Fruit fly (Drosophila melanogaster) whole organism, adult: ENCODE results near the gene CG1722.

Experiments used
- CG11617 ChIP-seq: fragments of 200-800 bp; sonication (Bioruptor generic); optimal IDR thresholded peaks from 2 replicates; lab custom pipeline; 2017; ENCODE audit warnings: mild to moderate bottlenecking, missing biosample characterization, missing genetic modification reagents, missing genetic modification characterization
- CG12768 ChIP-seq: fragments of 200-800 bp; sonication (Bioruptor generic); optimal IDR thresholded peaks from 2 replicates; lab custom pipeline; 2017; ENCODE audit warnings: missing biosample characterization, missing genetic modification characterization, mild to moderate bottlenecking, moderate library complexity, missing genetic modification reagents
- CG1620 ChIP-seq: fragments of 200-800 bp; sonication (Bioruptor generic); optimal IDR thresholded peaks from 2 replicates; lab custom pipeline; 2016; ENCODE audit warnings: missing biosample characterization, missing genetic modification characterization
- Hr96 ChIP-seq: fragments of 200-800 bp; sonication (Bioruptor generic); optimal IDR thresholded peaks from 2 replicates; lab custom pipeline; 2016; ENCODE audit warnings: missing biosample characterization, missing genetic modification characterization
- toe ChIP-seq: fragments of 200-800 bp; sonication (Bioruptor generic); optimal IDR thresholded peaks from 2 replicates; lab custom pipeline; 2016; ENCODE audit warnings: missing biosample characterization, missing genetic modification characterization

DNA sequence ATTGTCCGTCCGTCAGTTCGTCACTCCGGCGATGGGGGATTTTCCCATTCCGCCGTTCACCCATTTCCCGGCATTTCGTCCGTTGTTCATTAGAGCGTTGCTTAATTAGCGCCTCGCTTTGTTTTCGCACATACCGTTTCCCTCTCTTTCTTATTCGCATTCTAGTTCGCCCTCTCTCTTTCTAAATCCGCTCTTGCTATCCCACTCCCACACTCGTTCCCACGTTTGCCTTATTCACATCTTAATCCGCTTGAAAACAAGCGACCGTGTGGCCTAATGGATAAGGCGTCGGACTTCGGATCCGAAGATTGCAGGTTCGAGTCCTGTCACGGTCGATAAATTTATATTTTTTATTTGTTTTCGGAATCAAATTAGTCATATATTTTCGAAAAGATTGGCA lies 19.1 kb downstream of the CG1722 start:
- TF ChIP-seq Hr96, result no peak
- no peak for TF ChIP-seq toe (GFP tag; lab: Kevin White, UChicago)
- no peak for TF ChIP-seq CG1620 (GFP tag; lab: Kevin White, UChicago)
- no peak for TF ChIP-seq CG11617 (GFP tag; lab: Kevin White, UChicago)
- no peak for TF ChIP-seq CG12768 (GFP tag; lab: Kevin White, UChicago)
